Worm (Caenorhabditis elegans) whole organism, late embryonic: ENCODE results near the gene dhs-9.

Experiments
- F13H6.1 ChIP-seq: sonication (generic microtip); optimal IDR thresholded peaks from 2 replicates; lab custom pipeline; 2016; ENCODE audit warnings: missing genetic modification characterization, missing compliant biosample characterization
- K02D7.2 ChIP-seq: sonication (generic microtip); optimal IDR thresholded peaks from 2 replicates; lab custom pipeline; 2017; ENCODE audit warnings: mild to moderate bottlenecking, missing genetic modification characterization, missing compliant biosample characterization
- T23F11.4 ChIP-seq: fragments of 200-800 bp; sonication (Bioruptor generic); optimal IDR thresholded peaks from 2 replicates; lab custom pipeline; 2018; ENCODE audit warnings: mild to moderate bottlenecking, missing genetic modification characterization, missing compliant biosample characterization
- Y22D7AL.16 ChIP-seq: sonication (generic microtip); optimal IDR thresholded peaks from 2 replicates; lab custom pipeline; 2016; ENCODE audit warnings: missing genetic modification characterization, missing compliant biosample characterization
- ahr-1 ChIP-seq: sonication (generic microtip); optimal IDR thresholded peaks from 2 replicates; lab custom pipeline; 2016; ENCODE audit warnings: missing genetic modification characterization, missing compliant biosample characterization
- ceh-14 ChIP-seq: sonication (generic microtip); optimal IDR thresholded peaks from 2 replicates; lab custom pipeline; 2016; ENCODE audit warnings: missing genotype, missing genetic modification characterization, missing compliant biosample characterization
- ceh-18 ChIP-seq: sonication (generic microtip); optimal IDR thresholded peaks from 2 replicates; lab custom pipeline; 2016; ENCODE audit warnings: missing genetic modification characterization, missing compliant biosample characterization
- ceh-19 ChIP-seq: fragments of 200-800 bp; sonication (Bioruptor generic); optimal IDR thresholded peaks from 2 replicates; lab custom pipeline; 2018; ENCODE audit warnings: mild to moderate bottlenecking, missing genetic modification characterization, missing compliant biosample characterization
- ceh-2 ChIP-seq: sonication (generic microtip); optimal IDR thresholded peaks from 2 replicates; lab custom pipeline; 2016; ENCODE audit warnings: missing genotype, missing genetic modification characterization, missing compliant biosample characterization
- ceh-31 ChIP-seq: sonication (generic microtip); optimal IDR thresholded peaks from 2 replicates; lab custom pipeline; 2016; ENCODE audit warnings: missing genetic modification characterization, missing compliant biosample characterization
- ceh-34 ChIP-seq: sonication (generic microtip); optimal IDR thresholded peaks from 2 replicates; lab custom pipeline; 2016; ENCODE audit warnings: mild to moderate bottlenecking, missing genetic modification characterization, missing compliant biosample characterization
- ceh-45 ChIP-seq: fragments of 200-800 bp; sonication (Bioruptor generic); IDR thresholded peaks from 2 replicates; pipeline ENCODE4 v1.3.6; 2022; ENCODE audit warnings: missing genetic modification reagents, missing genetic modification characterization, missing compliant biosample characterization
- dmd-4 ChIP-seq: sonication (generic microtip); optimal IDR thresholded peaks from 2 replicates; lab custom pipeline; 2016; ENCODE audit warnings: borderline replicate concordance, missing genetic modification characterization, missing compliant biosample characterization
- dve-1 ChIP-seq: sonication (generic microtip); optimal IDR thresholded peaks from 2 replicates; lab custom pipeline; 2017; ENCODE audit warnings: antibody characterized with exemption, mild to moderate bottlenecking, missing genetic modification characterization, missing compliant biosample characterization
- eyg-1 ChIP-seq: sonication (generic microtip); optimal IDR thresholded peaks from 2 replicates; lab custom pipeline; 2016; ENCODE audit warnings: missing genotype, missing genetic modification characterization, missing compliant biosample characterization
- fax-1 ChIP-seq: sonication (generic microtip); optimal IDR thresholded peaks from 2 replicates; lab custom pipeline; 2016; ENCODE audit warnings: missing genotype, missing genetic modification characterization, missing compliant biosample characterization
- fkh-6 ChIP-seq: sonication (generic microtip); optimal IDR thresholded peaks from 2 replicates; lab custom pipeline; 2016; ENCODE audit warnings: missing genetic modification characterization, missing compliant biosample characterization
- gmeb-2 ChIP-seq: sonication (generic microtip); optimal IDR thresholded peaks from 2 replicates; lab custom pipeline; 2016; ENCODE audit warnings: missing genetic modification characterization, inconsistent platforms, missing compliant biosample characterization
- hlh-30 ChIP-seq: sonication (generic microtip); optimal IDR thresholded peaks from 2 replicates; lab custom pipeline; 2017; ENCODE audit warnings: antibody characterized with exemption, missing genetic modification characterization, missing compliant biosample characterization; ENCODE audit not compliant: insufficient read depth
- hlh-6 ChIP-seq: sonication (generic microtip); optimal IDR thresholded peaks from 2 replicates; lab custom pipeline; 2016; ENCODE audit warnings: missing genotype, missing genetic modification characterization, missing compliant biosample characterization
- hlh-8 ChIP-seq: sonication (generic microtip); optimal IDR thresholded peaks from 2 replicates; lab custom pipeline; 2016; ENCODE audit warnings: missing genotype, missing genetic modification characterization, missing compliant biosample characterization
- lim-6 ChIP-seq: sonication (generic microtip); optimal IDR thresholded peaks from 2 replicates; lab custom pipeline; 2016; ENCODE audit warnings: missing genetic modification characterization, missing compliant biosample characterization
- lin-11 ChIP-seq: fragments of 200-800 bp; sonication (Bioruptor generic); optimal IDR thresholded peaks from 2 replicates; lab custom pipeline; 2018; ENCODE audit warnings: mild to moderate bottlenecking, missing genetic modification characterization, missing compliant biosample characterization
- mec-3 ChIP-seq: sonication (generic microtip); optimal IDR thresholded peaks from 2 replicates; lab custom pipeline; 2016; ENCODE audit warnings: borderline replicate concordance, missing genetic modification characterization, missing compliant biosample characterization
- nfya-1 ChIP-seq: sonication (generic microtip); optimal IDR thresholded peaks from 2 replicates; lab custom pipeline; 2017; ENCODE audit warnings: missing genetic modification characterization, mild to moderate bottlenecking, missing compliant biosample characterization, antibody characterized with exemption, moderate library complexity
- npax-4 ChIP-seq: sonication (generic microtip); optimal IDR thresholded peaks from 2 replicates; lab custom pipeline; 2016; ENCODE audit warnings: missing genetic modification characterization, missing compliant biosample characterization
- odd-2 ChIP-seq: sonication (generic microtip); optimal IDR thresholded peaks from 2 replicates; lab custom pipeline; 2017; ENCODE audit warnings: antibody characterized with exemption, mild to moderate bottlenecking, missing genetic modification characterization, missing compliant biosample characterization
- pha-2 ChIP-seq: sonication (generic microtip); optimal IDR thresholded peaks from 2 replicates; lab custom pipeline; 2017; ENCODE audit warnings: mild to moderate bottlenecking, missing genetic modification characterization, missing compliant biosample characterization
- rnt-1 ChIP-seq: sonication (generic microtip); optimal IDR thresholded peaks from 2 replicates; lab custom pipeline; 2016; ENCODE audit warnings: missing genetic modification characterization, missing compliant biosample characterization
- sox-2 ChIP-seq: fragments of 200-800 bp; sonication (Bioruptor generic); IDR thresholded peaks from 2 replicates; pipeline ENCODE4 v1.3.6; 2022; ENCODE audit warnings: missing genetic modification reagents, missing genetic modification characterization, missing compliant biosample characterization
- tbx-2 ChIP-seq: sonication (generic microtip); optimal IDR thresholded peaks from 2 replicates; lab custom pipeline; 2016; ENCODE audit warnings: missing genetic modification characterization, missing compliant biosample characterization
- unc-3 ChIP-seq, 2 experiments: fragments of 200-800 bp in 1 of 2; sonication (Bioruptor generic) in 1 of 2; sonication (generic microtip) in 1 of 2; conservative IDR thresholded peaks in 1 of 2; optimal IDR thresholded peaks in 1 of 2; 2 replicates each; pipeline versions ENCODE4 v1.3.6 to Lab custom; 2016 to 2022; ENCODE audit warnings: missing compliant biosample characterization in 2 of 2, missing genetic modification characterization in 2 of 2, missing genetic modification reagents in 1 of 2
- unc-42 ChIP-seq: sonication (generic microtip); optimal IDR thresholded peaks from 2 replicates; lab custom pipeline; 2016; ENCODE audit warnings: missing genotype, missing genetic modification characterization, missing compliant biosample characterization
- unc-55 ChIP-seq: sonication (generic microtip); optimal IDR thresholded peaks from 2 replicates; lab custom pipeline; 2017; ENCODE audit warnings: missing biosample characterization, missing genetic modification reagents, missing genetic modification characterization
- ztf-16 ChIP-seq: sonication (generic microtip); optimal IDR thresholded peaks from 2 replicates; lab custom pipeline; 2017; ENCODE audit warnings: missing genetic modification characterization, missing compliant biosample characterization

Gene dhs-9

DNA sequence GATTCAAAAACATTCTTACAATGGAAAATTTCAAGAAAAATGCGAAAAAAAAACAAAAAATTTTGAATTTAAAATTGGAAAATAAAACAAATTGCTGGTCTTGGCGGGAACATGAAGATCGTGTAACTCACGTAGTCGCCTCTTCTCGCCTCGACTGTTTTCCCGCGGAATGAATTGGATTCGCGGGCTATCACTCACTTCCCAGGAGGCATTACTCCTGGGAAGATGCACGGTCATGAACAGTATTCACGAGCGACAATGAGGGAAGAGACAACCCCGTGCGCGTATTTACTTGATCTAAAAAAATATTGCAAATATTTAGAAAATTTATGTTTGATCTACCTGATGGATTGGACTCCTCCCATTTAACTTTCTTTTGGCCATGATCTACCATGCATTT is 38.5 kb upstream of the dhs-9 start:
- TF ChIP-seq ceh-14 (tag; lab: Kevin White, UChicago): no peak
- no peak for TF ChIP-seq dmd-4 (tag; lab: Kevin White, UChicago)
- TF ChIP-seq ceh-19 (GFP tag; lab: Kevin White, UChicago): no peak
- no peak for TF ChIP-seq sox-2
- no peak for TF ChIP-seq unc-42 (tag; lab: Kevin White, UChicago)
- no peak for TF ChIP-seq ceh-34 (tag; lab: Kevin White, UChicago)
- TF ChIP-seq odd-2: no peak
- no peak for TF ChIP-seq ahr-1 (tag; lab: Kevin White, UChicago)
- no peak for TF ChIP-seq Y22D7AL.16 (tag; lab: Kevin White, UChicago)
- TF ChIP-seq unc-3 (GFP tag; conservative IDR thresholded peaks at IDR 0.05; lab: Robert Waterston, UW): no peak
- no peak for TF ChIP-seq unc-3 (tag; optimal IDR thresholded peaks at IDR 0.05; lab: Kevin White, UChicago)
- TF ChIP-seq gmeb-2: no peak
- TF ChIP-seq T23F11.4 (GFP tag; lab: Kevin White, UChicago): no peak
- no peak for TF ChIP-seq hlh-6 (tag; lab: Kevin White, UChicago)
- no peak for TF ChIP-seq F13H6.1 (tag; lab: Kevin White, UChicago)
- no peak for TF ChIP-seq fax-1 (tag; lab: Kevin White, UChicago)
- TF ChIP-seq rnt-1 (tag; lab: Kevin White, UChicago): no peak
- no peak for TF ChIP-seq unc-55 (GFP tag; lab: Kevin White, UChicago)
- no peak for TF ChIP-seq ceh-31 (tag; lab: Kevin White, UChicago)

DNA sequence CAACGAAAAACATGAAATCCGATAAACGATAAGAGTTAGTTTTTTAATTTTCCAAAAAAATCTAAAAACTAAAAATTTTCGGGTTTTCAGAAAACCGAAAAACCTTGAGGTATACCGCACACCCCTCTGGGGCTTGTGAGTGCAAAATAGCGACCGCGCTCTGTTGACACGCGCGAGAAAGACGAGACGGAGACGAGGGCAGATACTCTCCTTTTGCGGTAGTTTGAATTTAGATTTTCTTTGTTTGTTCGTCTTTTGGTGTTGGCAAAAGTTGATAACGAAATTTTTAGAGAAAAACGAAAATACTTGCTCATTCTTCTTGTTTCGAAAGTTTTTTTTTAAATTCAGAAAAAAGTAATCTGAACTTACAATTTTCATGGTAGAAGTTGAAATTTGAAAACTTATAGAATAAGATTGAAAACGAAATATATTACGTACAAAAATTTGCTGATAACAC is 37.8 kb upstream of the dhs-9 start, which contains the start of the genes W03A5.2 and Y32H12A.8:
Gene W03A5.2 (plus strand): TSS at position 407 of the 457 bp plus-strand sequence.
Gene Y32H12A.8 (minus strand): TSS at position 410 of the 457 bp plus-strand sequence.
- TF ChIP-seq ceh-18 (tag; lab: Kevin White, UChicago): no peak
- peak; percentile 41 for TF ChIP-seq nfya-1 (tag; lab: Kevin White, UChicago)

DNA sequence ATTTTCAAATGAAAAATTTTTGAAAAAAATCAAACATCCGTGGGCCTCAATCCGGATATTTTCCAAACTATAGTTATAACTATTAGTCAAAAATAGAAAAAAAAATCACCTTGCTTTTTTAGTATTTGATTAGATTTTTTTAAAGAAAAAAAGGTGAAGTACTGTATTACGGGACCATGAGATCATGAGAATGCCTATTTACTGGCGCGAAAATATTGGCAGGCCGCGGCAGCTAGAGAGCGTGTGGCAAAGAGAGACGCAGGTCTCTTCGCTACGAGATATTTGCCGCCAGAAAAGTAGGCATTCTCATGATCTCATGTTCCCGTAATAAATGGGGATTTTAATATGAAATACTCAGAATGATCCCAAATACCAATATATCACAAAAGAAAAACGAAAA is 37.2 kb upstream of the dhs-9 start:
- no peak for TF ChIP-seq pha-2 (tag; lab: Kevin White, UChicago)
- TF ChIP-seq fkh-6 (tag; lab: Kevin White, UChicago): no peak
- no peak for TF ChIP-seq gmeb-2
- no peak for TF ChIP-seq F13H6.1 (tag; lab: Kevin White, UChicago)
- no peak for TF ChIP-seq ztf-16 (tag; lab: Kevin White, UChicago)
- TF ChIP-seq lim-6 (tag; lab: Kevin White, UChicago): no peak
- no peak for TF ChIP-seq hlh-30 (tag; lab: Kevin White, UChicago)
- TF ChIP-seq ceh-14 (tag; lab: Kevin White, UChicago): no peak
- TF ChIP-seq ceh-45: no peak
- TF ChIP-seq npax-4: no peak
- TF ChIP-seq ceh-2 (tag; lab: Kevin White, UChicago): no peak
- TF ChIP-seq K02D7.2 (tag; lab: Kevin White, UChicago): no peak
- TF ChIP-seq lin-11: no peak
- TF ChIP-seq unc-42 (tag; lab: Kevin White, UChicago): no peak
- no peak for TF ChIP-seq dve-1 (tag; lab: Kevin White, UChicago)
- TF ChIP-seq hlh-8 (tag; lab: Kevin White, UChicago): no peak
- no peak for TF ChIP-seq mec-3 (tag; lab: Kevin White, UChicago)
- no peak for TF ChIP-seq eyg-1
- no peak for TF ChIP-seq tbx-2 (tag; lab: Kevin White, UChicago)
- no peak for TF ChIP-seq Y22D7AL.16 (tag; lab: Kevin White, UChicago)

- TF ChIP-seq unc-42 (tag; lab: Kevin White, UChicago): peak; percentile 80
- no peak for TF ChIP-seq hlh-8 (tag; lab: Kevin White, UChicago)
- TF ChIP-seq, all 69 proteins: peak for 1
Measured at ce11 chrIII:5402419-5402818, 34.6 kb upstream of the dhs-9 start.
